Fruit fly (Drosophila melanogaster): ENCODE data around the gene ovo.

Gene ovo

dm6 chrX:5041525-5042454 is 6.3 kb upstream of the ovo start:
- TF ChIP-seq Pdp1 (GFP tag; optimal IDR thresholded peaks at IDR 0.05) (peak; percentile 48 to 49), CG9797 (GFP tag; optimal IDR thresholded peaks at IDR 0.05) (no peak), CG11723 (GFP tag; optimal IDR thresholded peaks at IDR 0.05) (no peak), Dek (tag; optimal IDR thresholded peaks at IDR 0.05) (peak; percentile 68), lola (GFP tag; optimal IDR thresholded peaks at IDR 0.05) (no peak), fru (optimal IDR thresholded peaks at IDR 0.05) (no peak), H15 (GFP tag; IDR thresholded peaks at IDR 0.05) (peak; percentile 73; the same call in 2 of the 3 replicates), hb (GFP tag; IDR thresholded peaks at IDR 0.05; ENCODE audit: partially characterized antibody) (no peak), lilli (GFP tag; optimal IDR thresholded peaks at IDR 0.05) (peak; percentile 72), Nf-YA (GFP tag; IDR thresholded peaks at IDR 0.05) (peak; percentile 70), seq (GFP tag; IDR thresholded peaks at IDR 0.05) (peak; percentile 77), Sin3A (optimal IDR thresholded peaks at IDR 0.05) (no peak), sima (GFP tag; optimal IDR thresholded peaks at IDR 0.05) (no peak), CG11085 (GFP tag; IDR thresholded peaks at IDR 0.05) (peak; percentile 55; the same call in 1 of the 2 replicates), repo (GFP tag; optimal IDR thresholded peaks at IDR 0.05) (no peak), bbx (GFP tag; IDR thresholded peaks at IDR 0.05; ENCODE audit: partially characterized antibody) (no peak), CkIIα-i1 (GFP tag; IDR thresholded peaks at IDR 0.05) (no peak), pros (GFP tag; optimal IDR thresholded peaks at IDR 0.05) (no peak), Sox102F (GFP tag; optimal IDR thresholded peaks at IDR 0.05) (peak; percentile 68), CG4707 (GFP tag; optimal IDR thresholded peaks at IDR 0.05) (no peak), Awh (GFP tag; IDR thresholded peaks at IDR 0.05) (0 out of 2 replicates have a peak, but pooled peaks have one; percentile 42), CG3065 (GFP tag; optimal IDR thresholded peaks at IDR 0.05) (no peak), CG3995 (GFP tag; optimal IDR thresholded peaks at IDR 0.05) (no peak), Max (GFP tag; optimal IDR thresholded peaks at IDR 0.05) (peak; percentile 11), lbe (GFP tag; optimal IDR thresholded peaks at IDR 0.05) (peak; percentile 63), cwo (GFP tag; optimal IDR thresholded peaks at IDR 0.05) (peak; percentile 42), jumu (GFP tag; optimal IDR thresholded peaks at IDR 0.05) (peak; percentile 2), E2f2 (GFP tag; IDR thresholded peaks at IDR 0.05) (peak; percentile 56), wek (GFP tag; optimal IDR thresholded peaks at IDR 0.05) (no peak), Asciz (GFP tag; optimal IDR thresholded peaks at IDR 0.05) (no peak), CG30431 (GFP tag; optimal IDR thresholded peaks at IDR 0.05) (no peak), Med (GFP tag) (peak; percentile 89), CG15269 (tag; optimal IDR thresholded peaks at IDR 0.05) (peak; percentile 75), corto (GFP tag; optimal IDR thresholded peaks at IDR 0.05) (no peak), Sry-β (GFP tag; optimal IDR thresholded peaks at IDR 0.05) (no peak), CG13296 (GFP tag; optimal IDR thresholded peaks at IDR 0.05) (peak; percentile 56), HmgZ (tag; optimal IDR thresholded peaks at IDR 0.05) (peak; percentile 12), CG1792 (GFP tag; optimal IDR thresholded peaks at IDR 0.05) (no peak), TFAM (GFP tag; optimal IDR thresholded peaks at IDR 0.05) (no peak), so (GFP tag; IDR thresholded peaks at IDR 0.05) (peak; percentile 79), dysf (GFP tag; IDR thresholded peaks at IDR 0.05) (peak; percentile 88), Optix (GFP tag; IDR thresholded peaks at IDR 0.05) (peak; percentile 27; the same call in 1 of the 3 replicates), NK7.1 (GFP tag; optimal IDR thresholded peaks at IDR 0.05) (no peak), CG15073 (GFP tag; optimal IDR thresholded peaks at IDR 0.05) (no peak), Lim3 (GFP tag; IDR thresholded peaks at IDR 0.05) (peak; percentile 23; the same call in 1 of the 2 replicates), CG14014 (GFP tag; IDR thresholded peaks at IDR 0.05) (peak; percentile 90), sd (tag; optimal IDR thresholded peaks at IDR 0.05) (peak; percentile 18), tgo (GFP tag; IDR thresholded peaks at IDR 0.05) (peak; percentile 87), gsb (GFP tag; IDR thresholded peaks at IDR 0.05) (peak; percentile 53; the same call in 1 of the 2 replicates)

Data from whole organism, embryonic.